Worm (Caenorhabditis elegans) whole organism, L4 larva: ENCODE measurements around the gene K08B12.1.
A peak's percentile ranks its signal among the peaks of the same experiment; 100 is the strongest.

ENCODE experiments used
- F10B5.3 ChIP-seq: sonication (generic microtip); optimal IDR thresholded peaks from 2 replicates; lab custom pipeline; 2016; ENCODE audit warnings: mild to moderate bottlenecking, missing genetic modification characterization, missing compliant biosample characterization
- F37D6.2 ChIP-seq: sonication (generic microtip); optimal IDR thresholded peaks from 2 replicates; lab custom pipeline; 2016; ENCODE audit warnings: mild to moderate bottlenecking, missing genetic modification characterization, missing compliant biosample characterization
- F44E2.7 ChIP-seq: fragments of 200-800 bp; sonication (Bioruptor generic); IDR thresholded peaks from 2 replicates; pipeline ENCODE4 v2.1.2; 2022; ENCODE audit warnings: missing genetic modification characterization, missing compliant biosample characterization
- F49E8.2 ChIP-seq: sonication (generic microtip); optimal IDR thresholded peaks from 2 replicates; lab custom pipeline; 2016; ENCODE audit warnings: missing compliant biosample characterization, mild to moderate bottlenecking, missing genetic modification characterization, borderline replicate concordance
- T20F7.1 ChIP-seq: fragments of 200-800 bp; sonication (Bioruptor generic); optimal IDR thresholded peaks from 2 replicates; lab custom pipeline; 2018; ENCODE audit warnings: mild to moderate bottlenecking, missing genetic modification characterization, missing compliant biosample characterization
- ZK337.2 ChIP-seq: fragments of 200-800 bp; sonication (Bioruptor generic); IDR thresholded peaks from 2 replicates; pipeline ENCODE4 v1.3.6; 2022; ENCODE audit warnings: missing genetic modification reagents, missing genetic modification characterization, missing compliant biosample characterization
- ZK546.5 ChIP-seq, 2 experiments: sonication (generic microtip); optimal IDR thresholded peaks; 2 replicates each; lab custom pipeline; 2017; ENCODE audit warnings: missing biosample characterization in 2 of 2, missing genetic modification characterization in 2 of 2
- aha-1 ChIP-seq: fragments of 150-350 bp; peaks from one replicate; lab custom pipeline; 2014; ENCODE audit warnings: missing biosample characterization, missing genetic modification characterization
- arid-1 ChIP-seq: fragments of 200-800 bp; sonication (Bioruptor generic); conservative IDR thresholded peaks from 2 replicates; pipeline ENCODE4 v1.3.6; 2022; ENCODE audit warnings: missing genetic modification reagents, missing genetic modification characterization, missing compliant biosample characterization
- ceh-28 ChIP-seq: fragments of 150-350 bp; optimal IDR thresholded peaks from 2 replicates; lab custom pipeline; 2014; ENCODE audit warnings: missing biosample characterization, missing genetic modification reagents, missing genetic modification characterization
- ceh-32 ChIP-seq: sonication (generic microtip); optimal IDR thresholded peaks from 2 replicates; lab custom pipeline; 2016; ENCODE audit warnings: mild to moderate bottlenecking, missing genetic modification characterization, missing compliant biosample characterization; ENCODE audit not compliant: poor library complexity
- ceh-44 ChIP-seq: fragments of 200-800 bp; sonication (Bioruptor generic); IDR thresholded peaks from 2 replicates; pipeline ENCODE4 v1.3.6; 2022; ENCODE audit warnings: missing genetic modification reagents, missing genetic modification characterization, missing compliant biosample characterization
- ceh-82 ChIP-seq: sonication (generic microtip); optimal IDR thresholded peaks from 2 replicates; lab custom pipeline; 2017; ENCODE audit warnings: missing biosample characterization, missing genetic modification characterization
- cey-2 ChIP-seq: sonication (generic microtip); optimal IDR thresholded peaks from 3 replicates; lab custom pipeline; 2017; ENCODE audit warnings: missing genetic modification characterization, mild to moderate bottlenecking, missing compliant biosample characterization, antibody characterized with exemption, borderline replicate concordance; ENCODE audit not compliant: insufficient read depth
- ctbp-1 ChIP-seq: fragments of 200-800 bp; sonication (Bioruptor generic); IDR thresholded peaks from 2 replicates; pipeline ENCODE4 v1.3.6; 2022; ENCODE audit warnings: missing genetic modification reagents, missing genetic modification characterization, missing compliant biosample characterization
- daf-16 ChIP-seq, 3 experiments: sonication (generic microtip); optimal IDR thresholded peaks; 2 replicates each; lab custom pipeline; 2016 to 2017; ENCODE audit warnings: missing genetic modification characterization in 3 of 3, missing genetic modification reagents in 3 of 3, mild to moderate bottlenecking in 2 of 3, missing compliant biosample characterization in 2 of 3, missing biosample characterization in 1 of 3, moderate library complexity in 1 of 3
- daf-19 ChIP-seq: fragments of 200-800 bp; sonication (Bioruptor generic); conservative IDR thresholded peaks from 2 replicates; pipeline ENCODE4 v1.3.6; 2022; ENCODE audit warnings: missing genetic modification characterization, missing compliant biosample characterization
- dmd-8 ChIP-seq: fragments of 200-800 bp; sonication (Bioruptor generic); IDR thresholded peaks from 2 replicates; pipeline ENCODE4 v1.3.6; 2022; ENCODE audit warnings: missing genetic modification characterization, missing compliant biosample characterization
- dmd-9 ChIP-seq: fragments of 200-800 bp; sonication (Bioruptor generic); IDR thresholded peaks from 2 replicates; pipeline ENCODE4 v1.3.6; 2022; ENCODE audit warnings: missing genetic modification reagents, missing genetic modification characterization, missing compliant biosample characterization
- duxl-1 ChIP-seq: sonication (generic microtip); optimal IDR thresholded peaks from 2 replicates; lab custom pipeline; 2016; ENCODE audit warnings: mild to moderate bottlenecking, missing genetic modification characterization, moderate library complexity, missing compliant biosample characterization; ENCODE audit not compliant: poor library complexity
- egl-43 ChIP-seq: fragments of 200-800 bp; sonication (Bioruptor generic); IDR thresholded peaks from 2 replicates; pipeline ENCODE4 v1.3.6; 2022; ENCODE audit warnings: missing genetic modification reagents, missing genetic modification characterization, missing compliant biosample characterization
- fkh-10 ChIP-seq: fragments of 150-350 bp; optimal IDR thresholded peaks from 2 replicates; lab custom pipeline; 2014; ENCODE audit warnings: missing biosample characterization, missing genetic modification reagents, missing genetic modification characterization
- hif-1 ChIP-seq, 2 experiments: sonication (generic microtip); optimal IDR thresholded peaks; 2 replicates each; lab custom pipeline; 2016 to 2017; ENCODE audit warnings: missing compliant biosample characterization in 2 of 2, missing genetic modification characterization in 2 of 2, missing genetic modification reagents in 2 of 2, missing genotype in 2 of 2, mild to moderate bottlenecking in 1 of 2
- hmg-1.1 ChIP-seq: fragments of 200-800 bp; sonication (Bioruptor generic); IDR thresholded peaks from 2 replicates; pipeline ENCODE4 v1.3.6; 2022; ENCODE audit warnings: missing genetic modification reagents, missing genetic modification characterization, missing compliant biosample characterization
- jun-1 ChIP-seq: fragments of 150-350 bp; optimal IDR thresholded peaks from 2 replicates; lab custom pipeline; 2014; ENCODE audit warnings: missing biosample characterization, missing genetic modification reagents, missing genetic modification characterization
- lim-7 ChIP-seq: fragments of 200-800 bp; sonication (Bioruptor generic); IDR thresholded peaks from 2 replicates; pipeline ENCODE4 v1.3.6; 2022; ENCODE audit warnings: missing genetic modification characterization, missing compliant biosample characterization
- lin-15B ChIP-seq: fragments of 150-350 bp; sonication (generic microtip); optimal IDR thresholded peaks from 3 replicates; lab custom pipeline; 2014; ENCODE audit warnings: missing biosample characterization, missing genetic modification characterization
- lin-29 ChIP-seq: fragments of 200-800 bp; sonication (Bioruptor generic); IDR thresholded peaks from 2 replicates; pipeline ENCODE4 v1.3.6; 2022; ENCODE audit warnings: missing genetic modification reagents, missing genetic modification characterization, missing compliant biosample characterization
- lin-38 ChIP-seq: fragments of 200-800 bp; sonication (Bioruptor generic); IDR thresholded peaks from 2 replicates; pipeline ENCODE4 v1.3.6; 2022; ENCODE audit warnings: missing genetic modification reagents, missing genetic modification characterization, missing compliant biosample characterization
- lin-39 ChIP-seq: fragments of 150-350 bp; optimal IDR thresholded peaks from 2 replicates; lab custom pipeline; 2014; ENCODE audit warnings: missing biosample characterization, missing genetic modification reagents, missing genetic modification characterization
- lir-3 ChIP-seq: sonication (generic microtip); optimal IDR thresholded peaks from 2 replicates; lab custom pipeline; 2016; ENCODE audit warnings: mild to moderate bottlenecking, missing genetic modification characterization, missing compliant biosample characterization
- madf-9 ChIP-seq: fragments of 200-800 bp; sonication (Bioruptor generic); conservative IDR thresholded peaks from 2 replicates; pipeline ENCODE4 v1.3.6; 2022; ENCODE audit warnings: missing genetic modification reagents, missing genetic modification characterization, missing compliant biosample characterization
- nhr-10 ChIP-seq: fragments of 150-350 bp; optimal IDR thresholded peaks from 2 replicates; lab custom pipeline; 2014; ENCODE audit warnings: missing biosample characterization, missing genetic modification characterization
- nhr-11 ChIP-seq: fragments of 150-350 bp; optimal IDR thresholded peaks from 2 replicates; lab custom pipeline; 2014; ENCODE audit warnings: missing biosample characterization, missing genetic modification characterization
- nhr-237 ChIP-seq: sonication (generic microtip); optimal IDR thresholded peaks from 2 replicates; lab custom pipeline; 2017; ENCODE audit warnings: missing biosample characterization, missing genetic modification characterization
- nhr-28 ChIP-seq: fragments of 150-350 bp; optimal IDR thresholded peaks from 2 replicates; lab custom pipeline; 2014; ENCODE audit warnings: missing biosample characterization, missing genetic modification characterization
- nhr-48 ChIP-seq: sonication (generic microtip); optimal IDR thresholded peaks from 2 replicates; lab custom pipeline; 2016; ENCODE audit warnings: mild to moderate bottlenecking, missing genetic modification characterization, missing compliant biosample characterization
- nhr-76 ChIP-seq: fragments of 150-350 bp; optimal IDR thresholded peaks from 2 replicates; lab custom pipeline; 2014; ENCODE audit warnings: missing biosample characterization, missing genetic modification characterization
- nhr-77 ChIP-seq: fragments of 150-350 bp; optimal IDR thresholded peaks from 2 replicates; lab custom pipeline; 2014; ENCODE audit warnings: missing biosample characterization, missing genetic modification characterization
- php-3 ChIP-seq: fragments of 200-800 bp; sonication (Bioruptor generic); IDR thresholded peaks from 2 replicates; pipeline ENCODE4 v1.3.6; 2022; ENCODE audit warnings: missing genetic modification reagents, missing genetic modification characterization, missing compliant biosample characterization
- pqm-1 ChIP-seq: sonication (generic microtip); optimal IDR thresholded peaks from 2 replicates; lab custom pipeline; 2017; ENCODE audit warnings: missing biosample characterization, missing genetic modification characterization
- saeg-2 ChIP-seq: fragments of 200-800 bp; sonication (Bioruptor generic); IDR thresholded peaks from 2 replicates; pipeline ENCODE4 v1.3.6; 2022; ENCODE audit warnings: missing genetic modification reagents, missing genetic modification characterization, missing compliant biosample characterization
- set-16 ChIP-seq: fragments of 200-800 bp; sonication (Bioruptor generic); IDR thresholded peaks from 2 replicates; pipeline ENCODE4 v1.3.6; 2022; ENCODE audit warnings: missing genetic modification reagents, missing genetic modification characterization, missing compliant biosample characterization
- snpc-4 ChIP-seq: fragments of 150-350 bp; optimal IDR thresholded peaks from 2 replicates; lab custom pipeline; 2014; ENCODE audit warnings: missing biosample characterization, missing genetic modification characterization
- tra-1 ChIP-seq: fragments of 200-800 bp; sonication (Bioruptor generic); IDR thresholded peaks from 2 replicates; pipeline ENCODE4 v1.3.6; 2022; ENCODE audit warnings: missing genetic modification reagents, missing genetic modification characterization, missing compliant biosample characterization
- unc-62 ChIP-seq, 3 experiments: fragments of 150-350 bp in 1 of 3; sonication (generic microtip); optimal IDR thresholded peaks in 2 of 3; peaks in 1 of 3; 1 replicate in 1 of 3; 2 replicates in 2 of 3; lab custom pipeline; 2014 to 2017; ENCODE audit warnings: missing biosample characterization in 3 of 3, missing genetic modification characterization in 3 of 3, missing genetic modification reagents in 3 of 3, missing genotype in 1 of 3
- zfp-2 ChIP-seq: sonication (generic microtip); optimal IDR thresholded peaks from 2 replicates; lab custom pipeline; 2016; ENCODE audit warnings: mild to moderate bottlenecking, missing genetic modification characterization, missing compliant biosample characterization
- zfp-3 ChIP-seq: fragments of 200-800 bp; sonication (Bioruptor generic); conservative IDR thresholded peaks from 2 replicates; pipeline ENCODE4 v1.3.6; 2022; ENCODE audit warnings: missing genetic modification reagents, missing genetic modification characterization, missing compliant biosample characterization
- zip-11 ChIP-seq: fragments of 200-800 bp; sonication (Bioruptor generic); IDR thresholded peaks from 2 replicates; pipeline ENCODE4 v1.3.6; 2022; ENCODE audit warnings: missing genetic modification characterization, missing compliant biosample characterization
- zip-2 ChIP-seq: fragments of 150-350 bp; optimal IDR thresholded peaks from 2 replicates; lab custom pipeline; 2014; ENCODE audit warnings: missing biosample characterization, missing genetic modification characterization

K08B12.1 gene

ce11 chrV:6229457-6229949, 29.7 kb upstream of the K08B12.1 start (continued):
- TF ChIP-seq ceh-32 (tag; lab: Kevin White, UChicago) = no peak
- TF ChIP-seq daf-19 = no peak
- 0 out of 2 replicates have a peak, but pooled peaks have one; percentile 2 for TF ChIP-seq madf-9
- no peak for TF ChIP-seq lim-7 (GFP tag; lab: Robert Waterston, UW)
- TF ChIP-seq zip-2 = no peak
- no peak for TF ChIP-seq F37D6.2
- TF ChIP-seq nhr-28 (tag; lab: Kevin White, UChicago) = peak; percentile 90
- peak; percentile 71 for TF ChIP-seq ctbp-1 (GFP tag; lab: Robert Waterston, UW)
- no peak for TF ChIP-seq fkh-10 (GFP tag; lab: Kevin White, UChicago)
- TF ChIP-seq lin-38 (GFP tag; lab: Robert Waterston, UW) = no peak
- peak; percentile 66 for TF ChIP-seq nhr-10 (tag; lab: Kevin White, UChicago)
- peak; percentile 91 for TF ChIP-seq tra-1 (GFP tag; lab: Robert Waterston, UW)
- TF ChIP-seq cey-2 (tag; lab: Kevin White, UChicago) = no peak
- TF ChIP-seq F10B5.3 (tag; lab: Kevin White, UChicago) = no peak
- no peak for TF ChIP-seq snpc-4
- TF ChIP-seq pqm-1 (tag; lab: Kevin White, UChicago) = peak; percentile 84
- no peak for TF ChIP-seq egl-43 (GFP tag; lab: Robert Waterston, UW)
- peak; percentile 59 for TF ChIP-seq nhr-77
- TF ChIP-seq dmd-8 (GFP tag; lab: Robert Waterston, UW) = no peak
- TF ChIP-seq jun-1 = peak; percentile 56
- TF ChIP-seq nhr-237 (tag; lab: Kevin White, UChicago) = no peak
- TF ChIP-seq php-3 (GFP tag; lab: Robert Waterston, UW) = peak; percentile 62; the same call in 1 of the 2 replicates
- no peak for TF ChIP-seq zfp-2 (tag; lab: Kevin White, UChicago)
- no peak for TF ChIP-seq dmd-9
- no peak for TF ChIP-seq lin-29
- no peak for TF ChIP-seq lin-15B (tag; lab: Kevin White, UChicago)
- no peak for TF ChIP-seq ceh-82 (tag; lab: Kevin White, UChicago)
- TF ChIP-seq set-16 (GFP tag; lab: Robert Waterston, UW) = peak; percentile 30
- TF ChIP-seq arid-1 (GFP tag; lab: Robert Waterston, UW) = no peak
- TF ChIP-seq T20F7.1 (GFP tag; lab: Kevin White, UChicago) = peak; percentile 25
- TF ChIP-seq nhr-11 = peak; percentile 55
- TF ChIP-seq unc-62 (GFP tag; optimal IDR thresholded peaks at IDR 0.05 in 1 of 2; lab: Kevin White, UChicago) = peak in 1 of 2 experiments; percentile 3
- TF ChIP-seq unc-62 (tag; optimal IDR thresholded peaks at IDR 0.05; lab: Kevin White, UChicago) = no peak
- TF ChIP-seq hmg-1.1 = 0 out of 2 replicates have a peak, but pooled peaks have one; percentile 18
- peak; percentile 18; the same call in 1 of the 2 replicates for TF ChIP-seq saeg-2 (GFP tag; lab: Robert Waterston, UW)
- TF ChIP-seq ZK337.2 = no peak
- TF ChIP-seq aha-1 (tag; lab: Kevin White, UChicago) = peak; percentile 99
- no peak for TF ChIP-seq ceh-44 (GFP tag; lab: Robert Waterston, UW)
- TF ChIP-seq daf-16 (GFP tag; optimal IDR thresholded peaks at IDR 0.05; lab: Kevin White, UChicago) = peak; percentile 68 to 73
- TF ChIP-seq daf-16 (tag; optimal IDR thresholded peaks at IDR 0.05; lab: Kevin White, UChicago) = peak; percentile 59
- TF ChIP-seq F44E2.7 = no peak
- TF ChIP-seq ZK546.5 (tag; optimal IDR thresholded peaks at IDR 0.05; lab: Kevin White, UChicago) = no peak
- TF ChIP-seq hif-1 (tag; optimal IDR thresholded peaks at IDR 0.05; lab: Kevin White, UChicago) = peak; percentile 69 to 95
- no peak for TF ChIP-seq lir-3 (tag; lab: Kevin White, UChicago)
- peak; percentile 54 for TF ChIP-seq duxl-1 (tag; lab: Kevin White, UChicago)
- peak; percentile 96 for TF ChIP-seq nhr-48
- TF ChIP-seq lin-39 = no peak
- TF ChIP-seq ceh-28 (tag; lab: Kevin White, UChicago) = no peak
- peak; percentile 15 for TF ChIP-seq nhr-76 (tag; lab: Kevin White, UChicago)
- TF ChIP-seq zfp-3 (GFP tag; lab: Robert Waterston, UW) = peak; percentile 38; the same call in 1 of the 2 replicates
- no peak for TF ChIP-seq zip-11 (GFP tag; lab: Robert Waterston, UW)
- TF ChIP-seq F49E8.2 (tag; lab: Kevin White, UChicago) = no peak
